Worm (Caenorhabditis elegans) whole organism, late embryonic: ENCODE results near the gene smex-2.
"Not testable (repeated sequence)": the region's sequence is repeated elsewhere in the genome, so short reads cannot be mapped to it uniquely, and the experiment has no call there.

Experiments
- C08G9.2 ChIP-seq: sonication (generic microtip); optimal IDR thresholded peaks from 2 replicates; lab custom pipeline; 2016; ENCODE audit warnings: mild to moderate bottlenecking, missing genetic modification characterization, moderate library complexity, missing compliant biosample characterization
- T23F11.4 ChIP-seq: fragments of 200-800 bp; sonication (Bioruptor generic); optimal IDR thresholded peaks from 2 replicates; lab custom pipeline; 2018; ENCODE audit warnings: mild to moderate bottlenecking, missing genetic modification characterization, missing compliant biosample characterization
- ama-1 ChIP-seq: fragments of 150-350 bp; optimal IDR thresholded peaks from 2 replicates; lab custom pipeline; 2014
- ceh-14 ChIP-seq: sonication (generic microtip); optimal IDR thresholded peaks from 2 replicates; lab custom pipeline; 2016; ENCODE audit warnings: missing genotype, missing genetic modification characterization, missing compliant biosample characterization
- ceh-19 ChIP-seq: fragments of 200-800 bp; sonication (Bioruptor generic); optimal IDR thresholded peaks from 2 replicates; lab custom pipeline; 2018; ENCODE audit warnings: mild to moderate bottlenecking, missing genetic modification characterization, missing compliant biosample characterization
- ceh-2 ChIP-seq: sonication (generic microtip); optimal IDR thresholded peaks from 2 replicates; lab custom pipeline; 2016; ENCODE audit warnings: missing genotype, missing genetic modification characterization, missing compliant biosample characterization
- ceh-24 ChIP-seq: sonication (generic microtip); optimal IDR thresholded peaks from 2 replicates; lab custom pipeline; 2016; ENCODE audit warnings: mild to moderate bottlenecking, missing genetic modification characterization, missing compliant biosample characterization
- ceh-31 ChIP-seq: sonication (generic microtip); optimal IDR thresholded peaks from 2 replicates; lab custom pipeline; 2016; ENCODE audit warnings: missing genetic modification characterization, missing compliant biosample characterization
- ceh-45 ChIP-seq: fragments of 200-800 bp; sonication (Bioruptor generic); IDR thresholded peaks from 2 replicates; pipeline ENCODE4 v1.3.6; 2022; ENCODE audit warnings: missing genetic modification reagents, missing genetic modification characterization, missing compliant biosample characterization
- ceh-48 ChIP-seq: sonication (generic microtip); optimal IDR thresholded peaks from 2 replicates; lab custom pipeline; 2016; ENCODE audit warnings: missing genetic modification characterization, inconsistent platforms, missing compliant biosample characterization
- ceh-9 ChIP-seq: sonication (generic microtip); optimal IDR thresholded peaks from 2 replicates; lab custom pipeline; 2016; ENCODE audit warnings: mild to moderate bottlenecking, missing genetic modification characterization, inconsistent platforms, missing compliant biosample characterization
- che-1 ChIP-seq: sonication (generic microtip); optimal IDR thresholded peaks from 2 replicates; lab custom pipeline; 2016; ENCODE audit warnings: mild to moderate bottlenecking, missing genetic modification characterization, missing compliant biosample characterization
- dmd-4 ChIP-seq: sonication (generic microtip); optimal IDR thresholded peaks from 2 replicates; lab custom pipeline; 2016; ENCODE audit warnings: borderline replicate concordance, missing genetic modification characterization, missing compliant biosample characterization
- elt-2 ChIP-seq: sonication (generic microtip); optimal IDR thresholded peaks from 2 replicates; lab custom pipeline; 2016; ENCODE audit warnings: missing genetic modification reagents, missing genetic modification characterization, missing compliant biosample characterization
- ets-4 ChIP-seq: sonication (generic microtip); optimal IDR thresholded peaks from 2 replicates; lab custom pipeline; 2016; ENCODE audit warnings: missing genetic modification characterization, missing compliant biosample characterization
- fax-1 ChIP-seq: sonication (generic microtip); optimal IDR thresholded peaks from 2 replicates; lab custom pipeline; 2016; ENCODE audit warnings: missing genotype, missing genetic modification characterization, missing compliant biosample characterization
- fkh-6 ChIP-seq: sonication (generic microtip); optimal IDR thresholded peaks from 2 replicates; lab custom pipeline; 2016; ENCODE audit warnings: missing genetic modification characterization, missing compliant biosample characterization
- hlh-15 ChIP-seq: sonication (generic microtip); optimal IDR thresholded peaks from 2 replicates; lab custom pipeline; 2016; ENCODE audit warnings: missing genetic modification characterization, missing compliant biosample characterization
- hlh-30 ChIP-seq: sonication (generic microtip); optimal IDR thresholded peaks from 2 replicates; lab custom pipeline; 2017; ENCODE audit warnings: antibody characterized with exemption, missing genetic modification characterization, missing compliant biosample characterization; ENCODE audit not compliant: insufficient read depth
- hlh-6 ChIP-seq: sonication (generic microtip); optimal IDR thresholded peaks from 2 replicates; lab custom pipeline; 2016; ENCODE audit warnings: missing genotype, missing genetic modification characterization, missing compliant biosample characterization
- madf-2 ChIP-seq: sonication (generic microtip); optimal IDR thresholded peaks from 2 replicates; lab custom pipeline; 2017; ENCODE audit warnings: missing genetic modification characterization, missing compliant biosample characterization
- mec-3 ChIP-seq: sonication (generic microtip); optimal IDR thresholded peaks from 2 replicates; lab custom pipeline; 2016; ENCODE audit warnings: borderline replicate concordance, missing genetic modification characterization, missing compliant biosample characterization
- nhr-232 ChIP-seq: sonication (generic microtip); optimal IDR thresholded peaks from 2 replicates; lab custom pipeline; 2016; ENCODE audit warnings: missing genetic modification characterization, missing compliant biosample characterization
- pag-3 ChIP-seq: sonication (generic microtip); optimal IDR thresholded peaks from 2 replicates; lab custom pipeline; 2016; ENCODE audit warnings: missing compliant biosample characterization, missing genetic modification characterization, borderline replicate concordance
- pax-1 ChIP-seq: fragments of 150-350 bp; optimal IDR thresholded peaks from 2 replicates; lab custom pipeline; 2014; ENCODE audit warnings: missing biosample characterization, missing genetic modification characterization
- pros-1 ChIP-seq: fragments of 150-350 bp; optimal IDR thresholded peaks from 2 replicates; lab custom pipeline; 2014; ENCODE audit warnings: missing biosample characterization, missing genetic modification reagents, missing genetic modification characterization
- ref-2 ChIP-seq: sonication (generic microtip); optimal IDR thresholded peaks from 2 replicates; lab custom pipeline; 2016; ENCODE audit warnings: missing genetic modification characterization, missing compliant biosample characterization
- rnt-1 ChIP-seq: sonication (generic microtip); optimal IDR thresholded peaks from 2 replicates; lab custom pipeline; 2016; ENCODE audit warnings: missing genetic modification characterization, missing compliant biosample characterization
- sdc-2 ChIP-seq: sonication (generic microtip); optimal IDR thresholded peaks from 2 replicates; lab custom pipeline; 2016; ENCODE audit warnings: missing genotype, missing genetic modification characterization, missing compliant biosample characterization
- sox-2 ChIP-seq: fragments of 200-800 bp; sonication (Bioruptor generic); IDR thresholded peaks from 2 replicates; pipeline ENCODE4 v1.3.6; 2022; ENCODE audit warnings: missing genetic modification reagents, missing genetic modification characterization, missing compliant biosample characterization
- tbx-2 ChIP-seq: sonication (generic microtip); optimal IDR thresholded peaks from 2 replicates; lab custom pipeline; 2016; ENCODE audit warnings: missing genetic modification characterization, missing compliant biosample characterization
- tbx-7 ChIP-seq: sonication (generic microtip); optimal IDR thresholded peaks from 2 replicates; lab custom pipeline; 2016; ENCODE audit warnings: missing genotype, missing genetic modification characterization, missing compliant biosample characterization
- ttx-3 ChIP-seq: sonication (generic microtip); optimal IDR thresholded peaks from 2 replicates; lab custom pipeline; 2016; ENCODE audit warnings: missing genetic modification reagents, missing genetic modification characterization, missing compliant biosample characterization
- unc-3 ChIP-seq, 2 experiments: fragments of 200-800 bp in 1 of 2; sonication (Bioruptor generic) in 1 of 2; sonication (generic microtip) in 1 of 2; conservative IDR thresholded peaks in 1 of 2; optimal IDR thresholded peaks in 1 of 2; 2 replicates each; pipeline versions ENCODE4 v1.3.6 to Lab custom; 2016 to 2022; ENCODE audit warnings: missing compliant biosample characterization in 2 of 2, missing genetic modification characterization in 2 of 2, missing genetic modification reagents in 1 of 2
- unc-86 ChIP-seq: sonication (generic microtip); optimal IDR thresholded peaks from 2 replicates; lab custom pipeline; 2016; ENCODE audit warnings: missing genetic modification characterization, missing compliant biosample characterization

smex-2 gene

DNA sequence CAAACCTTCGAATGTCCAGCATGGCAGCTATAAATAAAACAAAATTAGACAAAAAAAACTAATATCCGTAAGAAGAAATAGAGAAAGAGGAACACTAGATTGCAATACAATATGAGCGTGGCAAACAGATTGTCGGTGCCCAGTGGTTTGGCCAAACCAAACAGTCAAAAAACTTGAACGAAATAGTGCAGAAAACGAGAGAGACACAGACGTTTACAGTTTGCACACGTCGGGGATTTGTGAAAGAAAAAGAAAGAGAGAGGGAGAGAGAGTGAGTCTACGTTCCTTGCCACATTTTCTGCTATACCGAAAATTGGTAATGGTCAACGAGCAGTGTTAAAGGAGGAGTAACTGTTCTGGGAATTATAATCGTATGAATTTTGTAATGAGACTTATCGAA lies 4.1 kb downstream of the smex-2 start, which contains the start of gene ergi-1:
Gene ergi-1, minus strand, starts transcription at position 101 of the 400 bp plus-strand sequence.
- no peak for TF ChIP-seq ama-1 (lab: Kevin White, UChicago)
- TF ChIP-seq ceh-24 (tag; lab: Kevin White, UChicago), result no peak
- TF ChIP-seq T23F11.4, result no peak
- TF ChIP-seq ttx-3, result no peak
- no peak for TF ChIP-seq ceh-19 (GFP tag; lab: Kevin White, UChicago)

DNA sequence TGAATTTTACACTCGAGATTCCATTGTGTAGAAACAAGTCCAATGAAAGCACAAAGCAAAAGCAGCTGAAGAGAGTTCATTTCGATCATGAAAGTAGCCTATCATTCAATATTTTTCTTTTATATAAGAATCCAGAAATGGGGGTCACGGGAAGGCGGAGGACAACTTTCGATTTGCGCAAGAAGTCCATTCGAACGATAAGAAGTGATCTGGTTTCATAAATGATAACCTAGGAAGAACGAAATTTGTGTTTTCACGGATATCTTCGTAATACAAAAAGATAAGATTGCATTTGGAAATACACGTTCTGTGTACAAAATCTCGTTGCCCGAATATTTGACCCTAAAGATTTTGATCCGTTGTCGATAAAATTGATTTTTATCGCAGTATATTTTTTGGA lies 7.8 kb downstream of the smex-2 start, which contains the start of gene Y102A11A.5:
Gene Y102A11A.5, minus strand, starts transcription at position 175 of the 400 bp plus-strand sequence.
- no peak for TF ChIP-seq ceh-14 (tag; lab: Kevin White, UChicago)
- no peak for TF ChIP-seq sdc-2
- TF ChIP-seq fax-1 (tag; lab: Kevin White, UChicago), result no peak
- TF ChIP-seq unc-3 (GFP tag; conservative IDR thresholded peaks at IDR 0.05; lab: Robert Waterston, UW), result no peak
- TF ChIP-seq unc-3 (tag; optimal IDR thresholded peaks at IDR 0.05; lab: Kevin White, UChicago), result no peak
- no peak for TF ChIP-seq ets-4 (tag; lab: Kevin White, UChicago)
- no peak for TF ChIP-seq ceh-9
- no peak for TF ChIP-seq ceh-31 (tag; lab: Kevin White, UChicago)
- no peak for TF ChIP-seq ceh-2
- TF ChIP-seq hlh-15 (tag; lab: Kevin White, UChicago), result no peak
- TF ChIP-seq dmd-4 (tag; lab: Kevin White, UChicago), result no peak
- TF ChIP-seq C08G9.2, result no peak
- TF ChIP-seq, all 69 proteins: peak for 0

DNA sequence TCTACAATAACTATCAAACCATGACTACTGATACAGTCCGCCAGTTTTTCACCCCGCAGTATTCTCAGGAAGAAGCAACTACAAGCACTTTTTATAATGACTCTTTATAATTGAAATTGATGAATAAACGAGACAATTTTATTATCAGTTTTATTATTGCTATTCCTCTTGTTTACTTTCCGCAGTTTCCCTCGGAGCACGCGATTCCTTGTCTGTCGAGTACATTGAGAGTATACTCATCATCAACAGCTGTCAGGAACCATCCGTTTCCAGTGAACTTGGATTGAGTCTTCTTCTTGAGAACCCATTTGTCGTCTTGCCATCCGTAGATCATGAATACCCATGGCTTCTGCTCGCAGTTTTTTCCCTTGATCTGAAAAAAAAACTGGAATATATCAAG lies 8.4 kb downstream of the smex-2 start:
- TF ChIP-seq elt-2 (tag; lab: Kevin White, UChicago) (no peak), hlh-30 (no peak), nhr-232 (tag; lab: Kevin White, UChicago) (no peak), ceh-48 (no peak), ceh-45 (GFP tag; lab: Robert Waterston, UW) (no peak), che-1 (tag; lab: Kevin White, UChicago) (no peak), ceh-24 (tag; lab: Kevin White, UChicago) (no peak), ama-1 (lab: Kevin White, UChicago) (no peak), rnt-1 (tag; lab: Kevin White, UChicago) (no peak), tbx-7 (tag; lab: Kevin White, UChicago) (no peak), ref-2 (tag; lab: Kevin White, UChicago) (no peak), tbx-2 (no peak), madf-2 (tag; lab: Kevin White, UChicago) (no peak), unc-86 (tag; lab: Kevin White, UChicago) (no peak), ets-4 (tag; lab: Kevin White, UChicago) (no peak), sox-2 (GFP tag; lab: Robert Waterston, UW) (no peak), ceh-9 (no peak), pros-1 (tag; lab: Kevin White, UChicago) (no peak), pax-1 (tag; lab: Kevin White, UChicago) (no peak), mec-3 (tag; lab: Kevin White, UChicago) (no peak)

DNA sequence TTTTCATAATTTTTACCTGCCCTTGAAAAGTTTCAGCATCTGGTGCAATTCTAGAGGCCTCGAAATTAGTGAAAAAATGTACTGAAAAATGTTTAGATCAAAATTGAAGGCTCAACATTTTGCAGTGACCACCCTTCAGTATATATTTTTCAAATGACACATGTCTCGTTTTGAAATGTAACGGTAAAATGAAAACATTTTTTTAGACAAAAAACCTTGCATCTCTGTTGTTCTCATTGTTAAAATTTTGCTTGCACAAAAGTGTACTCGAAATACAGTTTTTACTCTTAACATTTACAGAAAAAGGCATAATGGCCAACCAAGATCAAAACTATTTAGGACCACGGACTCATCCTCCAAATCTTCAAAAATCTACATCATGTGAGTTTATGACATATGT lies 12.9 kb downstream of the smex-2 start, which contains the start of gene Y102A11A.2:
Gene Y102A11A.2, plus strand, starts transcription at position 301 of the 400 bp plus-strand sequence.
- TF ChIP-seq fkh-6, rnt-1, pag-3 (tag; lab: Kevin White, UChicago): not testable (repeated sequence)

DNA sequence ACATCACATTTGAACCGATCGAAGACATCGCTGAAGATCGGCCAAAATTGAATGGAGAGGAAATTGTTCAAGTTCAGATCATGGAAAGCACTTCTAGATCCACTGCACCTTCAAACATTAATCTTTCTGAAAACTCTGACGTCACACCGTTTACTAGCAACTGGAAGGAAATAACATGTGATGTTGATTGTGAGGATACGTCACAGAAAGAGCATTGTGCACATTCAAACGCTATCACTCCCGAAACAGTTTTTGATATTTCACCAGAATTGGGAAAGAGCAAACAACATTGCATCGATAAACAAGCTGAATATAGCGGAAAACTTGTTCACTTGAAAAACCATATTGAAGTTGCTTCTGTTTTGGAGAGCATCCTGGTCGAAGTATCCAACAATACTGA lies 17.7 kb downstream of the smex-2 start:
- no peak for TF ChIP-seq hlh-6 (tag; lab: Kevin White, UChicago)
